Worm (Caenorhabditis elegans) whole organism, late embryonic: ENCODE data around the gene T21D12.7.

ENCODE experiments used
- ahr-1 ChIP-seq: sonication (generic microtip); optimal IDR thresholded peaks from 2 replicates; lab custom pipeline; 2016; ENCODE audit warnings: missing genetic modification characterization, missing compliant biosample characterization
- ama-1 ChIP-seq: fragments of 150-350 bp; optimal IDR thresholded peaks from 2 replicates; lab custom pipeline; 2014
- ceh-2 ChIP-seq: sonication (generic microtip); optimal IDR thresholded peaks from 2 replicates; lab custom pipeline; 2016; ENCODE audit warnings: missing genotype, missing genetic modification characterization, missing compliant biosample characterization
- pha-4 ChIP-seq: fragments of 150-350 bp; optimal IDR thresholded peaks from 2 replicates; lab custom pipeline; 2018; ENCODE audit warnings: missing biosample characterization, missing genetic modification reagents, missing genetic modification characterization

- no peak for TF ChIP-seq pha-4 (tag; lab: Kevin White, UChicago)
- TF ChIP-seq ahr-1 (tag; lab: Kevin White, UChicago), result no peak
- TF ChIP-seq ceh-2 (tag; lab: Kevin White, UChicago), result no peak
- no peak for TF ChIP-seq ama-1 (lab: Kevin White, UChicago)
Measured at ce11 chrIV:262460-262859, 28.8 kb downstream of the T21D12.7 start.
